Fruit fly (Drosophila melanogaster) whole organism, embryonic: Measurements from ENCODE around the gene CG3032.

Experiments
- Awh ChIP-seq: fragments of 200-800 bp; sonication (Bioruptor generic); IDR thresholded peaks from 2 replicates; pipeline ENCODE4, ENCODE4 v1.3.6; 2022; ENCODE audit warnings: missing biosample characterization, missing genetic modification characterization
- Blimp-1 ChIP-seq: fragments of 200-800 bp; sonication (Bioruptor generic); optimal IDR thresholded peaks from 3 replicates; lab custom pipeline; 2018; ENCODE audit warnings: missing biosample characterization, missing genetic modification characterization, mild to moderate bottlenecking, moderate library complexity, missing genetic modification reagents
- CG11085 ChIP-seq: fragments of 200-800 bp; sonication (Bioruptor generic); IDR thresholded peaks from 2 replicates; pipeline ENCODE4 v1.3.6; 2022; ENCODE audit warnings: missing biosample characterization, missing genetic modification characterization
- CG11247 ChIP-seq: fragments of 200-800 bp; sonication (Bioruptor generic); IDR thresholded peaks from 2 replicates; pipeline ENCODE4 v1.3.6; 2022; ENCODE audit warnings: missing biosample characterization, missing genetic modification characterization
- CG11504 ChIP-seq: fragments of 200-800 bp; sonication (Bioruptor generic); optimal IDR thresholded peaks from 3 replicates; lab custom pipeline; 2019; ENCODE audit warnings: missing biosample characterization, mild to moderate bottlenecking, missing genetic modification characterization, moderate library complexity
- CG11695 ChIP-seq: fragments of 200-800 bp; sonication (Bioruptor generic); IDR thresholded peaks from 3 replicates; pipeline ENCODE4 v1.3.6; 2022; ENCODE audit warnings: missing biosample characterization, missing genetic modification characterization
- CG1233 ChIP-seq: fragments of 200-800 bp; sonication (Bioruptor generic); optimal IDR thresholded peaks from 4 replicates; lab custom pipeline; 2018; ENCODE audit warnings: missing biosample characterization, mild to moderate bottlenecking, missing genetic modification characterization
- CG12942 ChIP-seq: fragments of 200-800 bp; sonication (Bioruptor generic); optimal IDR thresholded peaks from 3 replicates; lab custom pipeline; 2016; ENCODE audit warnings: missing biosample characterization, missing genetic modification characterization
- CG13296 ChIP-seq: fragments of 200-800 bp; sonication (Bioruptor generic); optimal IDR thresholded peaks from 3 replicates; lab custom pipeline; 2018; ENCODE audit warnings: missing biosample characterization, mild to moderate bottlenecking, missing genetic modification characterization
- CG15073 ChIP-seq: fragments of 200-800 bp; sonication (Bioruptor generic); optimal IDR thresholded peaks from 2 replicates; lab custom pipeline; 2016; ENCODE audit warnings: missing biosample characterization, missing genetic modification characterization
- CG15696 ChIP-seq: fragments of 200-800 bp; sonication (Bioruptor generic); optimal IDR thresholded peaks from 2 replicates; lab custom pipeline; 2019; ENCODE audit warnings: missing biosample characterization, mild to moderate bottlenecking, missing genetic modification characterization, moderate library complexity
- CG1603 ChIP-seq: fragments of 200-800 bp; sonication (Bioruptor generic); optimal IDR thresholded peaks from 2 replicates; lab custom pipeline; 2019; ENCODE audit warnings: missing biosample characterization, mild to moderate bottlenecking, missing genetic modification characterization, moderate library complexity
- CG17359 ChIP-seq: fragments of 200-800 bp; sonication (Bioruptor generic); optimal IDR thresholded peaks from 3 replicates; lab custom pipeline; 2018; ENCODE audit warnings: missing biosample characterization, mild to moderate bottlenecking, missing genetic modification characterization, moderate library complexity
- CG17361 ChIP-seq: fragments of 200-800 bp; sonication (Bioruptor generic); IDR thresholded peaks from 3 replicates; pipeline ENCODE4 v1.3.6; 2022; ENCODE audit warnings: missing biosample characterization, missing genetic modification characterization
- CG2678 ChIP-seq: fragments of 200-800 bp; sonication (Bioruptor generic); optimal IDR thresholded peaks from 3 replicates; lab custom pipeline; 2019; ENCODE audit warnings: missing biosample characterization, mild to moderate bottlenecking, missing genetic modification characterization, moderate library complexity
- CG34224 ChIP-seq: fragments of 200-800 bp; sonication (Bioruptor generic); IDR thresholded peaks from 3 replicates; pipeline ENCODE4 v1.3.6; 2022; ENCODE audit warnings: missing biosample characterization, missing genetic modification characterization; ENCODE audit not compliant: partially characterized antibody
- CG6791 ChIP-seq: fragments of 200-800 bp; sonication (Bioruptor generic); IDR thresholded peaks from 3 replicates; pipeline ENCODE4 v1.3.6; 2022; ENCODE audit warnings: missing biosample characterization, missing genetic modification characterization; ENCODE audit not compliant: partially characterized antibody
- CG7839 ChIP-seq: fragments of 200-800 bp; sonication (Bioruptor generic); optimal IDR thresholded peaks from 3 replicates; lab custom pipeline; 2018; ENCODE audit warnings: missing biosample characterization, mild to moderate bottlenecking, missing genetic modification characterization, moderate library complexity
- CG9727 ChIP-seq: fragments of 200-800 bp; sonication (Bioruptor generic); optimal IDR thresholded peaks from 3 replicates; lab custom pipeline; 2017; ENCODE audit warnings: missing biosample characterization, mild to moderate bottlenecking, missing genetic modification characterization
- Dad ChIP-seq: fragments of 200-800 bp; sonication (Bioruptor generic); optimal IDR thresholded peaks from 3 replicates; lab custom pipeline; 2016; ENCODE audit warnings: missing biosample characterization, missing genetic modification characterization
- Deaf1 ChIP-seq: fragments of 200-800 bp; optimal IDR thresholded peaks from 3 replicates; lab custom pipeline; 2019; ENCODE audit warnings: missing biosample characterization, mild to moderate bottlenecking, missing genetic modification characterization, moderate library complexity
- Drgx ChIP-seq: fragments of 200-800 bp; sonication (Bioruptor generic); IDR thresholded peaks from 2 replicates; pipeline ENCODE4 v1.3.6; 2022; ENCODE audit warnings: missing biosample characterization, missing genetic modification characterization
- Ets65A ChIP-seq: fragments of 200-800 bp; sonication (Bioruptor generic); peaks from one replicate; lab custom pipeline; 2016; ENCODE audit warnings: missing biosample characterization, missing genetic modification characterization
- GATAe ChIP-seq: fragments of 200-800 bp; sonication (Bioruptor generic); conservative IDR thresholded peaks from 2 replicates; pipeline ENCODE4 v1.3.6; 2022; ENCODE audit warnings: missing biosample characterization, missing genetic modification characterization
- Gug ChIP-seq: fragments of 200-800 bp; sonication (Bioruptor generic); IDR thresholded peaks from 4 replicates; pipeline ENCODE4 v1.3.6; 2022; ENCODE audit warnings: missing biosample characterization, missing genetic modification characterization
- HLH3B ChIP-seq: fragments of 200-800 bp; sonication (Bioruptor generic); IDR thresholded peaks from 2 replicates; pipeline ENCODE4 v1.3.6; 2022; ENCODE audit warnings: missing biosample characterization, missing genetic modification characterization
- Hr78 ChIP-seq, 2 experiments: fragments of 200-800 bp in 1 of 2; fragments of >200 bp in 1 of 2; sonication (Bioruptor generic) in 1 of 2; optimal IDR thresholded peaks; 2 replicates each; lab custom pipeline; 2017 to 2019; ENCODE audit warnings: missing biosample characterization in 2 of 2, missing genetic modification characterization in 2 of 2, mild to moderate bottlenecking in 1 of 2, moderate library complexity in 1 of 2
- Med ChIP-seq: fragments of 200-800 bp; sonication (Bioruptor generic); peaks from one replicate; lab custom pipeline; 2016; ENCODE audit warnings: missing biosample characterization, missing genetic modification characterization, mild to moderate bottlenecking, inconsistent platforms, moderate library complexity
- Ptx1 ChIP-seq: fragments of 200-800 bp; sonication (Bioruptor generic); IDR thresholded peaks from 2 replicates; pipeline ENCODE4 v1.3.6; 2022; ENCODE audit warnings: missing biosample characterization, missing genetic modification characterization
- Sox102F ChIP-seq: fragments of 200-800 bp; sonication (Bioruptor generic); optimal IDR thresholded peaks from 2 replicates; lab custom pipeline; 2018; ENCODE audit warnings: missing biosample characterization, mild to moderate bottlenecking, missing genetic modification characterization, moderate library complexity
- chn ChIP-seq: fragments of 200-800 bp; sonication (Bioruptor generic); optimal IDR thresholded peaks from 2 replicates; lab custom pipeline; 2016; ENCODE audit warnings: missing biosample characterization, missing genetic modification characterization
- ci ChIP-seq: fragments of 200-800 bp; sonication (Bioruptor generic); IDR thresholded peaks from 3 replicates; pipeline ENCODE4 v1.3.6; 2022; ENCODE audit warnings: missing biosample characterization, missing genetic modification characterization
- crol ChIP-seq: fragments of 200-800 bp; sonication (Bioruptor generic); IDR thresholded peaks from 2 replicates; pipeline ENCODE4 v1.3.6; 2022; ENCODE audit warnings: missing biosample characterization, missing genetic modification characterization
- dmrt11E ChIP-seq: fragments of 200-800 bp; sonication (Bioruptor generic); optimal IDR thresholded peaks from 3 replicates; lab custom pipeline; 2018; ENCODE audit warnings: missing biosample characterization, mild to moderate bottlenecking, missing genetic modification characterization, moderate library complexity
- gce ChIP-seq: fragments of 200-800 bp; sonication (Bioruptor generic); IDR thresholded peaks from 3 replicates; pipeline ENCODE4 v1.3.6; 2022; ENCODE audit warnings: missing biosample characterization, missing genetic modification characterization
- hkb ChIP-seq, 2 experiments: fragments of 200-800 bp in 1 of 2; fragments of >200 bp in 1 of 2; sonication (Bioruptor generic) in 1 of 2; IDR thresholded peaks in 1 of 2; optimal IDR thresholded peaks in 1 of 2; 2 replicates each; pipeline versions ENCODE4 v1.3.6 to Lab custom; 2017 to 2022; ENCODE audit warnings: missing biosample characterization in 1 of 2, missing genetic modification characterization in 1 of 2
- mirr ChIP-seq: fragments of 200-800 bp; sonication (Bioruptor generic); optimal IDR thresholded peaks from 3 replicates; lab custom pipeline; 2018; ENCODE audit warnings: missing biosample characterization, mild to moderate bottlenecking, missing genetic modification characterization
- nom ChIP-seq: fragments of 200-800 bp; sonication (Bioruptor generic); optimal IDR thresholded peaks from 2 replicates; lab custom pipeline; 2017; ENCODE audit warnings: missing biosample characterization, missing genetic modification characterization, mild to moderate bottlenecking, moderate library complexity, missing genetic modification reagents
- phol ChIP-seq: fragments of 200-800 bp; sonication (Bioruptor generic); optimal IDR thresholded peaks from 3 replicates; lab custom pipeline; 2018; ENCODE audit warnings: missing biosample characterization, mild to moderate bottlenecking, missing genetic modification characterization, moderate library complexity
- row ChIP-seq: fragments of 200-800 bp; sonication (Bioruptor generic); IDR thresholded peaks from 3 replicates; pipeline ENCODE4 v1.3.6; 2022; ENCODE audit warnings: missing biosample characterization, missing genetic modification characterization
- sd ChIP-seq: fragments of 200-800 bp; sonication (Bioruptor generic); optimal IDR thresholded peaks from 3 replicates; lab custom pipeline; 2018; ENCODE audit warnings: missing biosample characterization, mild to moderate bottlenecking, missing genetic modification characterization, moderate library complexity
- sqz ChIP-seq: fragments of 200-800 bp; sonication (Bioruptor generic); optimal IDR thresholded peaks from 3 replicates; lab custom pipeline; 2018; ENCODE audit warnings: missing biosample characterization, mild to moderate bottlenecking, missing genetic modification characterization
- stc ChIP-seq: fragments of 200-800 bp; sonication (Bioruptor generic); IDR thresholded peaks from 2 replicates; pipeline ENCODE4 v1.3.6; 2022; ENCODE audit warnings: missing biosample characterization, missing genetic modification characterization
- ttk ChIP-seq: fragments of 200-800 bp; sonication (Bioruptor generic); IDR thresholded peaks from 2 replicates; pipeline ENCODE4 v2.1.2; 2022; ENCODE audit warnings: missing biosample characterization, missing genetic modification characterization
- vvl ChIP-seq: fragments of 200-800 bp; sonication (Bioruptor generic); IDR thresholded peaks from 2 replicates; pipeline ENCODE4 v1.3.6; 2022; ENCODE audit warnings: missing biosample characterization, missing genetic modification characterization
- z ChIP-seq: fragments of 200-800 bp; sonication (Bioruptor generic); IDR thresholded peaks from 3 replicates; pipeline ENCODE4 v1.3.6; 2022; ENCODE audit warnings: missing biosample characterization, missing genetic modification characterization

Gene CG3032

dm6 chrX:7008102-7009087, 5.3 kb downstream of the CG3032 start (continued):
- peak; percentile 34 for TF ChIP-seq Blimp-1 (GFP tag; lab: Kevin White, UChicago)
- TF ChIP-seq CG7839 (tag; lab: Kevin White, UChicago): peak; percentile 16
- 0 out of 2 replicates have a peak, but pooled peaks have one; percentile 13 for TF ChIP-seq Ptx1 (GFP tag; lab: Robert Waterston, UW)
- TF ChIP-seq gce (GFP tag; lab: Robert Waterston, UW): no peak
- TF ChIP-seq nom (GFP tag; lab: Kevin White, UChicago): peak; percentile 45
- TF ChIP-seq z (GFP tag; lab: Robert Waterston, UW): peak; percentile 55; the same call in 1 of the 3 replicates
- no peak for TF ChIP-seq hkb (optimal IDR thresholded peaks at IDR 0.05; lab: Kevin White, UChicago)
- peak; percentile 40; the same call in 1 of the 2 replicates for TF ChIP-seq hkb (GFP tag; IDR thresholded peaks at IDR 0.05; lab: Robert Waterston, UW)
- TF ChIP-seq HLH3B: 0 out of 2 replicates have a peak, but pooled peaks have one; percentile 28
- TF ChIP-seq CG11695 (GFP tag; lab: Robert Waterston, UW): 0 out of 3 replicates have a peak, but pooled peaks have one; percentile 37
- TF ChIP-seq CG12942 (GFP tag; lab: Kevin White, UChicago): no peak
- no peak for TF ChIP-seq CG11085
- TF ChIP-seq CG13296: no peak
- 0 out of 2 replicates have a peak, but pooled peaks have one; percentile 28 for TF ChIP-seq Awh (GFP tag; lab: Robert Waterston, UW)
- TF ChIP-seq crol (GFP tag; lab: Robert Waterston, UW): peak; percentile 51; the same call in 1 of the 2 replicates
- no peak for TF ChIP-seq CG6791 (GFP tag; lab: Robert Waterston, UW)
- TF ChIP-seq Drgx (GFP tag; lab: Robert Waterston, UW): peak; percentile 74; the same call in 1 of the 2 replicates
- TF ChIP-seq Med (GFP tag; lab: Kevin White, UChicago): peak; percentile 25
- TF ChIP-seq Dad (GFP tag; lab: Kevin White, UChicago): no peak
- TF ChIP-seq CG11504 (tag; lab: Kevin White, UChicago): peak; percentile 43
- no peak for TF ChIP-seq GATAe (GFP tag; lab: Robert Waterston, UW)
- no peak for TF ChIP-seq Gug (GFP tag; lab: Robert Waterston, UW)
- TF ChIP-seq CG17361 (GFP tag; lab: Robert Waterston, UW): 0 out of 3 replicates have a peak, but pooled peaks have one; percentile 9
- no peak for TF ChIP-seq dmrt11E (tag; lab: Kevin White, UChicago)
- peak; percentile 54 for TF ChIP-seq sd
- peak; percentile 87 for TF ChIP-seq Ets65A (GFP tag; lab: Kevin White, UChicago)
- peak; percentile 30 for TF ChIP-seq CG2678
- TF ChIP-seq CG15696 (tag; lab: Kevin White, UChicago): no peak
- TF ChIP-seq mirr (GFP tag; lab: Kevin White, UChicago): no peak
- TF ChIP-seq CG17359 (tag; lab: Kevin White, UChicago): peak; percentile 3
- TF ChIP-seq phol (tag; lab: Kevin White, UChicago): peak; percentile 15
- TF ChIP-seq sqz (GFP tag; lab: Kevin White, UChicago): peak; percentile 13
- 0 out of 2 replicates have a peak, but pooled peaks have one; percentile 14 for TF ChIP-seq stc (GFP tag; lab: Robert Waterston, UW)
- TF ChIP-seq Deaf1 (tag; lab: Kevin White, UChicago): no peak
- TF ChIP-seq CG1603 (tag; lab: Kevin White, UChicago): peak; percentile 8
- no peak for TF ChIP-seq CG1233 (GFP tag; lab: Kevin White, UChicago)
- 0 out of 3 replicates have a peak, but pooled peaks have one; percentile 23 for TF ChIP-seq CG34224 (GFP tag; lab: Robert Waterston, UW)
- no peak for TF ChIP-seq CG15073
- TF ChIP-seq chn (GFP tag; lab: Kevin White, UChicago): no peak
- peak; percentile 60 for TF ChIP-seq row (GFP tag; lab: Robert Waterston, UW)
- peak in 1 of 2 experiments; percentile 21 for TF ChIP-seq Hr78 (GFP tag; optimal IDR thresholded peaks at IDR 0.05; lab: Kevin White, UChicago)
- peak; percentile 7 for TF ChIP-seq Sox102F (GFP tag; lab: Kevin White, UChicago)
- TF ChIP-seq ttk (GFP tag; lab: Robert Waterston, UW): no peak
- peak; percentile 36; the same call in 1 of the 2 replicates for TF ChIP-seq vvl (GFP tag; lab: Robert Waterston, UW)
- no peak for TF ChIP-seq CG9727 (GFP tag; lab: Kevin White, UChicago)
- 0 out of 3 replicates have a peak, but pooled peaks have one; percentile 19 for TF ChIP-seq ci (GFP tag; lab: Robert Waterston, UW)
- peak; percentile 34; the same call in 1 of the 2 replicates for TF ChIP-seq CG11247 (GFP tag; lab: Robert Waterston, UW)
